Fruit fly (Drosophila melanogaster): Measurements from ENCODE around the gene CG12155.

CG12155 gene

DNA sequence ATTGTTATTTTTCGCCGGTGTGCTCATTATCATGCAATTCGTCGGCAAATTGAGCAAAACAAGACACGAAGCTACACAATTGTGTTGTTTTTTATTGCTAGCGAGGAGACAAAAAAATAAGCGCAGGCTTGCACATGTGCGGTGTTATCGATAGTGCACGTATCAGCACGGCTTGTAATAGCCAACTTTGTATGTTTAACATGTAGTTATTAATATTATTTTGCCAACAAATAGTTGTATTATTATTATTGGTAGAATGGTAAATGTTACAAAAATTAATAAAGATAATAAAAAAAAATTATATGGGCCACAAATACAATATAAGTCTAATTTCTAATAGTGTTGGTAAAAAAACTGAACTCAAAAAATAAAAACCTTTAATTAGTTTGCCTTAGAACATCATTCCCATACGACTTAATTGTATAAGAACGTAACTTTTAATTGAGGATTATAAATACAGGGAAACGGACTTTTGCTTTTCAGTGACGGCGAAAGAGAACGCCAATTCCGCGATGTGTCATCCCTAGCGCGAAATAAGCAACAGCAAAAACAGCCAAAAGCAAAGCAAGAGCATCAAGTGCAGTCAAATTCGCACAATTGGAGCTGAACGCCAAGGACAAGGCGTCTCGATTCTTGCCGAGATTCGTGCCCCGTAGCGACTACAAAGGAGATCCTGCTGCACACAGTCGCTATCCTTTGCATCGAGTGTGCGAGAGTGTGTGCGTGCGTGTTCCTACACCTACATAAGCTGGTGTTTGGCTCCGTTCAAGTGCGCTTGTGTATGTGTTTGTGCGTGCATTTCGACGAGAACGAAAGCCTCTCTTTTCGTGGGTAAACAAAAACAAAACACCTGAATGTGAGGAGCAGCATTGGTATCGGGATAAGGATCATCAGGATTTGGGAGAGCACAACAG lies at the start of gene CG12155, which contains the start of gene NELF-B (continued):
- TF ChIP-seq mirr (GFP tag; optimal IDR thresholded peaks at IDR 0.05) (no peak), ato (GFP tag; IDR thresholded peaks at IDR 0.05; ENCODE audit: partially characterized antibody) (no peak), btn (GFP tag; optimal IDR thresholded peaks at IDR 0.05) (no peak), Mad (GFP tag; optimal IDR thresholded peaks at IDR 0.05) (no peak), run (tag; optimal IDR thresholded peaks at IDR 0.05) (no peak), CG4360 (GFP tag; IDR thresholded peaks at IDR 0.05) (no peak), CG16815 (GFP tag; optimal IDR thresholded peaks at IDR 0.05) (peak; percentile 31), abd-A (tag; optimal IDR thresholded peaks at IDR 0.05) (no peak), bigmax (GFP tag; optimal IDR thresholded peaks at IDR 0.05) (no peak), NfI (GFP tag; optimal IDR thresholded peaks at IDR 0.05) (peak; percentile 11), Dek (tag; optimal IDR thresholded peaks at IDR 0.05) (peak; percentile 30), CHES-1-like (GFP tag; optimal IDR thresholded peaks at IDR 0.05) (no peak), ash1 (GFP tag; optimal IDR thresholded peaks at IDR 0.05) (no peak), corto (GFP tag; optimal IDR thresholded peaks at IDR 0.05) (no peak), amos (GFP tag; IDR thresholded peaks at IDR 0.05; ENCODE audit: partially characterized antibody) (peak; percentile 62), jumu (GFP tag; optimal IDR thresholded peaks at IDR 0.05) (no peak), Eip74EF (GFP tag; optimal IDR thresholded peaks at IDR 0.05) (no peak), CG6813 (GFP tag; optimal IDR thresholded peaks at IDR 0.05) (no peak), Ravus (GFP tag; IDR thresholded peaks at IDR 0.05) (no peak), CG11456 (GFP tag; IDR thresholded peaks at IDR 0.05) (peak; percentile 43; the same call in 1 of the 3 replicates), Atf-2 (GFP tag; optimal IDR thresholded peaks at IDR 0.05) (no peak), sisA (GFP tag; IDR thresholded peaks at IDR 0.05) (peak; percentile 10; the same call in 1 of the 2 replicates), H2.0 (GFP tag; IDR thresholded peaks at IDR 0.05) (no peak), psq (GFP tag; optimal IDR thresholded peaks at IDR 0.05) (no peak), CG14710 (tag; optimal IDR thresholded peaks at IDR 0.05) (peak; percentile 74), zen (tag; optimal IDR thresholded peaks at IDR 0.05) (peak; percentile 27), CG4730 (GFP tag; IDR thresholded peaks at IDR 0.05) (no peak), lilli (GFP tag; optimal IDR thresholded peaks at IDR 0.05) (peak; percentile 65), CG15479 (GFP tag; optimal IDR thresholded peaks at IDR 0.05) (no peak), CG32532 (GFP tag; IDR thresholded peaks at IDR 0.05) (peak; percentile 49; the same call in 1 of the 2 replicates), gcm2 (GFP tag; optimal IDR thresholded peaks at IDR 0.05) (no peak), Nf-YC (tag; optimal IDR thresholded peaks at IDR 0.05) (peak; percentile 61), pnt (GFP tag; optimal IDR thresholded peaks at IDR 0.05) (peak; percentile 32), caup (GFP tag; optimal IDR thresholded peaks at IDR 0.05; ENCODE audit: severe bottlenecking) (no peak), CG4404 (GFP tag; IDR thresholded peaks at IDR 0.05) (peak; percentile 26; the same call in 1 of the 2 replicates), CG3847 (GFP tag; IDR thresholded peaks at IDR 0.05) (0 out of 2 replicates have a peak, but pooled peaks have one; percentile 18), Hand (GFP tag; optimal IDR thresholded peaks at IDR 0.05) (no peak), CG17186 (GFP tag; optimal IDR thresholded peaks at IDR 0.05) (peak; percentile 43), CG15269 (tag; optimal IDR thresholded peaks at IDR 0.05) (no peak), Spps (tag; optimal IDR thresholded peaks at IDR 0.05) (no peak), CG4820 (GFP tag; optimal IDR thresholded peaks at IDR 0.05) (peak; percentile 40), ase (GFP tag; IDR thresholded peaks at IDR 0.05) (0 out of 3 replicates have a peak, but pooled peaks have one; percentile 35), CG18764 (GFP tag; optimal IDR thresholded peaks at IDR 0.05) (peak; percentile 31), unpg (GFP tag; optimal IDR thresholded peaks at IDR 0.05) (no peak), ems (GFP tag; optimal IDR thresholded peaks at IDR 0.05) (no peak)

Measured in whole organism, embryonic.